Worm (Caenorhabditis elegans) whole organism, mixed stage, embryonic: Measurements from ENCODE around the gene F21C10.11.

ENCODE experiments used
- bed-3 ChIP-seq: fragments of 200-800 bp; sonication (Bioruptor generic); optimal IDR thresholded peaks from 3 replicates; lab custom pipeline; 2018; ENCODE audit warnings: mild to moderate bottlenecking, missing genetic modification characterization, moderate library complexity, missing compliant biosample characterization
- blmp-1 ChIP-seq: fragments of 150-350 bp; optimal IDR thresholded peaks from 2 replicates; lab custom pipeline; 2014; ENCODE audit warnings: missing biosample characterization, missing genetic modification characterization
- ceh-39 ChIP-seq: fragments of 150-350 bp; optimal IDR thresholded peaks from 2 replicates; lab custom pipeline; 2014; ENCODE audit warnings: missing biosample characterization, missing genetic modification characterization
- ceh-43 ChIP-seq: fragments of 200-800 bp; sonication (Bioruptor generic); optimal IDR thresholded peaks from 2 replicates; lab custom pipeline; 2018; ENCODE audit warnings: mild to moderate bottlenecking, missing genetic modification characterization, moderate library complexity, missing compliant biosample characterization
- ceh-83 ChIP-seq: fragments of 200-800 bp; sonication (Bioruptor generic); optimal IDR thresholded peaks from 2 replicates; lab custom pipeline; 2018; ENCODE audit warnings: mild to moderate bottlenecking, missing genetic modification characterization, missing compliant biosample characterization
- ces-1 ChIP-seq: fragments of 150-350 bp; optimal IDR thresholded peaks from 2 replicates; lab custom pipeline; 2014; ENCODE audit warnings: missing biosample characterization, missing genetic modification reagents, missing genetic modification characterization
- cnd-1 ChIP-seq: fragments of 200-800 bp; sonication (Bioruptor generic); optimal IDR thresholded peaks from 2 replicates; lab custom pipeline; 2018; ENCODE audit warnings: mild to moderate bottlenecking, missing genetic modification characterization, missing compliant biosample characterization
- drap-1 ChIP-seq: fragments of 200-800 bp; sonication (Bioruptor generic); optimal IDR thresholded peaks from 3 replicates; lab custom pipeline; 2018; ENCODE audit warnings: mild to moderate bottlenecking, missing genetic modification characterization, missing compliant biosample characterization
- elt-1 ChIP-seq: sonication (generic microtip); optimal IDR thresholded peaks from 2 replicates; lab custom pipeline; 2017; ENCODE audit warnings: missing genetic modification characterization, mild to moderate bottlenecking, missing compliant biosample characterization, antibody characterized with exemption, moderate library complexity, borderline replicate concordance; ENCODE audit not compliant: insufficient read depth
- elt-3 ChIP-seq: fragments of 150-350 bp; optimal IDR thresholded peaks from 2 replicates; lab custom pipeline; 2014; ENCODE audit warnings: missing biosample characterization, missing genetic modification characterization
- flh-1 ChIP-seq: fragments of 200-800 bp; sonication (Bioruptor generic); optimal IDR thresholded peaks from 2 replicates; lab custom pipeline; 2018; ENCODE audit warnings: mild to moderate bottlenecking, missing genetic modification characterization, moderate library complexity, missing compliant biosample characterization
- ham-2 ChIP-seq: fragments of 200-800 bp; sonication (Bioruptor generic); optimal IDR thresholded peaks from 2 replicates; lab custom pipeline; 2018; ENCODE audit warnings: mild to moderate bottlenecking, missing genetic modification characterization, missing compliant biosample characterization
- hlh-1 ChIP-seq: fragments of 150-350 bp; optimal IDR thresholded peaks from 2 replicates; lab custom pipeline; 2014; ENCODE audit warnings: missing biosample characterization, missing genetic modification reagents, missing genetic modification characterization
- lin-13 ChIP-seq: fragments of 150-350 bp; optimal IDR thresholded peaks from 2 replicates; lab custom pipeline; 2014; ENCODE audit warnings: missing biosample characterization, missing genetic modification characterization
- lin-32 ChIP-seq: fragments of 200-800 bp; sonication (Bioruptor generic); optimal IDR thresholded peaks from 2 replicates; lab custom pipeline; 2018; ENCODE audit warnings: mild to moderate bottlenecking, missing genetic modification characterization, missing compliant biosample characterization
- mab-5 ChIP-seq: fragments of 150-350 bp; optimal IDR thresholded peaks from 2 replicates; lab custom pipeline; 2014; ENCODE audit warnings: missing biosample characterization, missing genetic modification characterization
- mep-1 ChIP-seq: fragments of 150-350 bp; optimal IDR thresholded peaks from 2 replicates; lab custom pipeline; 2017; ENCODE audit warnings: missing biosample characterization, missing genetic modification reagents, missing genetic modification characterization, inconsistent platforms
- mls-2 ChIP-seq: sonication (generic microtip); optimal IDR thresholded peaks from 2 replicates; lab custom pipeline; 2016; ENCODE audit warnings: mild to moderate bottlenecking, missing genetic modification characterization, moderate library complexity, missing compliant biosample characterization
- nhr-12 ChIP-seq: fragments of 150-350 bp; optimal IDR thresholded peaks from 2 replicates; lab custom pipeline; 2014; ENCODE audit warnings: missing biosample characterization, missing genetic modification characterization
- nhr-28 ChIP-seq: fragments of 150-350 bp; optimal IDR thresholded peaks from 2 replicates; lab custom pipeline; 2014; ENCODE audit warnings: missing biosample characterization, missing genetic modification characterization
- nhr-76 ChIP-seq: sonication (generic microtip); optimal IDR thresholded peaks from 2 replicates; lab custom pipeline; 2017; ENCODE audit warnings: missing biosample characterization, missing genetic modification characterization
- snpc-4 ChIP-seq: fragments of 150-350 bp; optimal IDR thresholded peaks from 2 replicates; lab custom pipeline; 2014; ENCODE audit warnings: missing biosample characterization, missing genetic modification characterization
- sptf-1 ChIP-seq: sonication (generic microtip); optimal IDR thresholded peaks from 2 replicates; lab custom pipeline; 2017; ENCODE audit warnings: mild to moderate bottlenecking, missing genetic modification characterization, moderate library complexity, missing compliant biosample characterization
- tbx-8 ChIP-seq: fragments of 200-800 bp; sonication (Bioruptor generic); optimal IDR thresholded peaks from 2 replicates; lab custom pipeline; 2018; ENCODE audit warnings: mild to moderate bottlenecking, missing genetic modification characterization, moderate library complexity, missing compliant biosample characterization
- unc-120 ChIP-seq: sonication (generic microtip); optimal IDR thresholded peaks from 2 replicates; lab custom pipeline; 2017; ENCODE audit warnings: missing genetic modification characterization, missing compliant biosample characterization; ENCODE audit not compliant: poor library complexity, severe bottlenecking
- unc-39 ChIP-seq: fragments of 150-350 bp; optimal IDR thresholded peaks from 2 replicates; lab custom pipeline; 2014; ENCODE audit warnings: missing biosample characterization, missing genetic modification characterization
- unc-62 ChIP-seq: fragments of 150-350 bp; optimal IDR thresholded peaks from 2 replicates; lab custom pipeline; 2014; ENCODE audit warnings: missing biosample characterization, missing genetic modification reagents, missing genetic modification characterization
- ztf-11 ChIP-seq: fragments of 150-350 bp; optimal IDR thresholded peaks from 2 replicates; lab custom pipeline; 2014; ENCODE audit warnings: missing biosample characterization, missing genetic modification characterization

The F21C10.11 gene

ce11 chrV:9163897-9164296 is 40.6 kb downstream of the F21C10.11 start:
- TF ChIP-seq ceh-39 (no peak), snpc-4 (tag; lab: Kevin White, UChicago) (no peak), nhr-28 (tag; lab: Kevin White, UChicago) (no peak), nhr-12 (tag; lab: Kevin White, UChicago) (no peak)
- TF ChIP-seq, all 35 proteins: peak for 0

ce11 chrV:9165073-9165699 is 41.9 kb downstream of the F21C10.11 start, which contains the start of gene col-10:
Gene col-10, minus strand, starts transcription at chrV:9165307.
- TF ChIP-seq ceh-43 (GFP tag; lab: Kevin White, UChicago), result no peak
- TF ChIP-seq mep-1 (tag; lab: Kevin White, UChicago), result no peak
- TF ChIP-seq tbx-8 (GFP tag; lab: Kevin White, UChicago), result no peak
- peak; percentile 66 for TF ChIP-seq ham-2 (GFP tag; lab: Kevin White, UChicago)
- TF ChIP-seq, all 35 proteins: peak for 1

- TF ChIP-seq sptf-1 (tag; lab: Kevin White, UChicago), result no peak
- no peak for TF ChIP-seq snpc-4 (tag; lab: Kevin White, UChicago)
- TF ChIP-seq bed-3 (GFP tag; lab: Kevin White, UChicago), result no peak
- no peak for TF ChIP-seq tbx-8 (GFP tag; lab: Kevin White, UChicago)
- TF ChIP-seq ces-1 (GFP tag; lab: Kevin White, UChicago), result no peak
- no peak for TF ChIP-seq unc-62 (GFP tag; lab: Kevin White, UChicago)
- TF ChIP-seq ztf-11 (tag; lab: Kevin White, UChicago), result no peak
- no peak for TF ChIP-seq drap-1 (GFP tag; lab: Kevin White, UChicago)
- no peak for TF ChIP-seq flh-1 (GFP tag; lab: Kevin White, UChicago)
- TF ChIP-seq unc-120 (tag; lab: Kevin White, UChicago), result no peak
- no peak for TF ChIP-seq mab-5 (tag; lab: Kevin White, UChicago)
- TF ChIP-seq ceh-43 (GFP tag; lab: Kevin White, UChicago), result no peak
- no peak for TF ChIP-seq lin-13 (tag; lab: Kevin White, UChicago)
- no peak for TF ChIP-seq elt-3 (tag; lab: Kevin White, UChicago)
- no peak for TF ChIP-seq cnd-1
Observed at ce11 chrV:9166306-9166705, 43.0 kb downstream of the F21C10.11 start.

- TF ChIP-seq lin-13 (tag; lab: Kevin White, UChicago) (no peak), mab-5 (tag; lab: Kevin White, UChicago) (no peak), unc-39 (tag; lab: Kevin White, UChicago) (no peak), mls-2 (tag; lab: Kevin White, UChicago) (no peak), ceh-83 (GFP tag; lab: Kevin White, UChicago) (no peak), hlh-1 (tag; lab: Kevin White, UChicago) (no peak), elt-1 (tag; lab: Kevin White, UChicago) (no peak), nhr-12 (tag; lab: Kevin White, UChicago) (no peak), lin-32 (GFP tag; lab: Kevin White, UChicago) (no peak), nhr-76 (tag; lab: Kevin White, UChicago) (no peak), drap-1 (GFP tag; lab: Kevin White, UChicago) (no peak), mep-1 (tag; lab: Kevin White, UChicago) (no peak), blmp-1 (tag; lab: Kevin White, UChicago) (no peak), ceh-43 (GFP tag; lab: Kevin White, UChicago) (no peak), sptf-1 (tag; lab: Kevin White, UChicago) (no peak)
Observed at ce11 chrV:9168089-9168488, 44.8 kb downstream of the F21C10.11 start, which contains the start of gene B0222.11. Gene B0222.11, minus strand, starts transcription at chrV:9168189.

- TF ChIP-seq mep-1 (tag; lab: Kevin White, UChicago), result no peak
- TF ChIP-seq lin-13 (tag; lab: Kevin White, UChicago), result no peak
- no peak for TF ChIP-seq elt-3 (tag; lab: Kevin White, UChicago)
- no peak for TF ChIP-seq hlh-1 (tag; lab: Kevin White, UChicago)
- TF ChIP-seq snpc-4 (tag; lab: Kevin White, UChicago), result no peak
Observed at ce11 chrV:9172989-9173388, 49.7 kb downstream of the F21C10.11 start, which contains the start of gene gad-3. Gene gad-3, minus strand, starts transcription at chrV:9173005.
